Worm (Caenorhabditis elegans) whole organism, young adult: ENCODE results near the gene F53C3.8.

ENCODE experiments used
- F55B11.4 ChIP-seq: sonication (generic microtip); optimal IDR thresholded peaks from 2 replicates; lab custom pipeline; 2016; ENCODE audit warnings: missing compliant biosample characterization, missing genetic modification characterization, borderline replicate concordance; ENCODE audit not compliant: insufficient read depth
- K12H6.12 ChIP-seq: fragments of 200-800 bp; sonication (Bioruptor generic); optimal IDR thresholded peaks from 2 replicates; lab custom pipeline; 2018; ENCODE audit warnings: mild to moderate bottlenecking, missing genetic modification characterization, missing compliant biosample characterization
- Y79H2A.3 ChIP-seq: fragments of 200-800 bp; sonication (Bioruptor generic); conservative IDR thresholded peaks from 2 replicates; pipeline ENCODE4 v1.3.6; 2022; ENCODE audit warnings: missing genetic modification reagents, missing genetic modification characterization, missing compliant biosample characterization
- aptf-2 ChIP-seq: fragments of 200-800 bp; sonication (Bioruptor generic); conservative IDR thresholded peaks from 2 replicates; pipeline ENCODE4 v1.3.6; 2022; ENCODE audit warnings: missing genetic modification reagents, missing genetic modification characterization, missing compliant biosample characterization
- atf-7 ChIP-seq: sonication (generic microtip); optimal IDR thresholded peaks from 2 replicates; lab custom pipeline; 2017; ENCODE audit warnings: mild to moderate bottlenecking, missing genetic modification characterization, missing compliant biosample characterization
- attf-3 ChIP-seq: fragments of 200-800 bp; sonication (Bioruptor generic); conservative IDR thresholded peaks from 2 replicates; pipeline ENCODE4 v1.3.6; 2022; ENCODE audit warnings: missing genetic modification reagents, missing genetic modification characterization, missing compliant biosample characterization
- attf-5 ChIP-seq: fragments of 200-800 bp; sonication (Bioruptor generic); optimal IDR thresholded peaks from 2 replicates; lab custom pipeline; 2018; ENCODE audit warnings: mild to moderate bottlenecking, missing genetic modification characterization, missing compliant biosample characterization
- bed-1 ChIP-seq: fragments of 200-800 bp; sonication (Bioruptor generic); IDR thresholded peaks from 2 replicates; pipeline ENCODE4 v1.3.6; 2022; ENCODE audit warnings: missing genetic modification reagents, missing genetic modification characterization, missing compliant biosample characterization
- ceh-100 ChIP-seq: fragments of 200-800 bp; sonication (Bioruptor generic); IDR thresholded peaks from 2 replicates; pipeline ENCODE4 v1.3.6; 2022; ENCODE audit warnings: missing genetic modification reagents, missing genetic modification characterization, missing compliant biosample characterization
- ceh-27 ChIP-seq: fragments of 200-800 bp; sonication (Bioruptor generic); optimal IDR thresholded peaks from 2 replicates; lab custom pipeline; 2018; ENCODE audit warnings: mild to moderate bottlenecking, missing genetic modification characterization, moderate library complexity, missing compliant biosample characterization
- ceh-79 ChIP-seq: sonication (generic microtip); optimal IDR thresholded peaks from 2 replicates; lab custom pipeline; 2017; ENCODE audit warnings: mild to moderate bottlenecking, missing genetic modification characterization, missing compliant biosample characterization
- dox-1 ChIP-seq: fragments of 200-800 bp; sonication (Bioruptor generic); IDR thresholded peaks from 2 replicates; pipeline ENCODE4 v1.3.6; 2022; ENCODE audit warnings: missing genetic modification reagents, missing genetic modification characterization, missing compliant biosample characterization
- egrh-3 ChIP-seq: fragments of 200-800 bp; sonication (Bioruptor generic); IDR thresholded peaks from 2 replicates; pipeline ENCODE4 v1.3.6; 2022; ENCODE audit warnings: missing genetic modification reagents, missing genetic modification characterization, missing compliant biosample characterization
- gei-17 ChIP-seq: fragments of 200-800 bp; sonication (Bioruptor generic); optimal IDR thresholded peaks from 2 replicates; lab custom pipeline; 2018; ENCODE audit warnings: mild to moderate bottlenecking, missing genetic modification characterization, missing compliant biosample characterization
- hlh-26 ChIP-seq: fragments of 200-800 bp; sonication (Bioruptor generic); conservative IDR thresholded peaks from 2 replicates; pipeline ENCODE4 v1.3.6; 2022; ENCODE audit warnings: missing genetic modification reagents, missing genetic modification characterization, missing compliant biosample characterization
- hmg-1.2 ChIP-seq: fragments of 200-800 bp; sonication (Bioruptor generic); IDR thresholded peaks from 2 replicates; pipeline ENCODE4 v1.3.6; 2022; ENCODE audit warnings: missing genetic modification reagents, missing genetic modification characterization, missing compliant biosample characterization
- hmg-20 ChIP-seq: fragments of 200-800 bp; sonication (Bioruptor generic); IDR thresholded peaks from 2 replicates; pipeline ENCODE4 v1.3.6; 2022; ENCODE audit warnings: missing genetic modification reagents, missing genetic modification characterization, missing compliant biosample characterization
- lin-26 ChIP-seq: fragments of 200-800 bp; sonication (Bioruptor generic); IDR thresholded peaks from 2 replicates; pipeline ENCODE4 v1.3.6; 2022; ENCODE audit warnings: missing genetic modification reagents, missing genetic modification characterization, missing compliant biosample characterization
- lin-35 ChIP-seq, 3 experiments: fragments of 150-350 bp in 2 of 3; sonication (generic microtip) in 1 of 3; optimal IDR thresholded peaks; 2 replicates each; lab custom pipeline; 2014 to 2018; ENCODE audit warnings: missing biosample characterization in 3 of 3, missing genetic modification characterization in 3 of 3, missing genetic modification reagents in 3 of 3
- lin-54 ChIP-seq: fragments of 200-800 bp; sonication (Bioruptor generic); optimal IDR thresholded peaks from 2 replicates; lab custom pipeline; 2018; ENCODE audit warnings: mild to moderate bottlenecking, missing genetic modification characterization, missing compliant biosample characterization
- lir-1 ChIP-seq: fragments of 200-800 bp; sonication (Bioruptor generic); conservative IDR thresholded peaks from 2 replicates; pipeline ENCODE4 v1.3.6; 2022; ENCODE audit warnings: missing genetic modification reagents, missing genetic modification characterization, missing compliant biosample characterization
- madf-3 ChIP-seq: fragments of 200-800 bp; sonication (Bioruptor generic); IDR thresholded peaks from 2 replicates; pipeline ENCODE4 v1.3.6; 2022; ENCODE audit warnings: missing genetic modification reagents, missing genetic modification characterization, missing compliant biosample characterization
- madf-6 ChIP-seq: fragments of 200-800 bp; sonication (Bioruptor generic); IDR thresholded peaks from 2 replicates; pipeline ENCODE4 v1.3.6; 2022; ENCODE audit warnings: missing genetic modification reagents, missing genetic modification characterization, missing compliant biosample characterization
- madf-8 ChIP-seq: fragments of 200-800 bp; sonication (Bioruptor generic); conservative IDR thresholded peaks from 2 replicates; pipeline ENCODE4 v1.3.6; 2022; ENCODE audit warnings: missing genetic modification reagents, missing genetic modification characterization, missing compliant biosample characterization
- mel-28 ChIP-seq: sonication (generic microtip); optimal IDR thresholded peaks from 2 replicates; lab custom pipeline; 2016; ENCODE audit warnings: borderline replicate concordance, mild to moderate bottlenecking, missing genetic modification characterization, missing compliant biosample characterization
- mxl-1 ChIP-seq: sonication (generic microtip); optimal IDR thresholded peaks from 2 replicates; lab custom pipeline; 2016; ENCODE audit warnings: missing genetic modification characterization, missing compliant biosample characterization
- nfyb-1 ChIP-seq: fragments of 200-800 bp; sonication (Bioruptor generic); IDR thresholded peaks from 2 replicates; pipeline ENCODE4 v1.3.6; 2022; ENCODE audit warnings: missing genetic modification reagents, missing genetic modification characterization, missing compliant biosample characterization
- snpc-3.4 ChIP-seq: sonication (generic microtip); optimal IDR thresholded peaks from 2 replicates; lab custom pipeline; 2017; ENCODE audit warnings: missing genetic modification characterization, mild to moderate bottlenecking, missing compliant biosample characterization, antibody characterized with exemption, moderate library complexity, missing genotype, missing genetic modification reagents
- sptf-2 ChIP-seq: fragments of 200-800 bp; sonication (Bioruptor generic); optimal IDR thresholded peaks from 2 replicates; lab custom pipeline; 2018; ENCODE audit warnings: mild to moderate bottlenecking, missing genetic modification characterization, missing compliant biosample characterization
- unc-62 ChIP-seq: fragments of 150-350 bp; optimal IDR thresholded peaks from 2 replicates; lab custom pipeline; 2014; ENCODE audit warnings: missing biosample characterization, missing genetic modification reagents, missing genetic modification characterization
- zfh-2 ChIP-seq: fragments of 200-800 bp; sonication (Bioruptor generic); conservative IDR thresholded peaks from 2 replicates; pipeline ENCODE4 v1.3.6; 2022; ENCODE audit warnings: missing genetic modification reagents, missing genetic modification characterization, missing compliant biosample characterization
- zim-3 ChIP-seq: sonication (generic microtip); optimal IDR thresholded peaks from 2 replicates; lab custom pipeline; 2017; ENCODE audit warnings: mild to moderate bottlenecking, missing genetic modification characterization, moderate library complexity, missing compliant biosample characterization
- ztf-28 ChIP-seq: fragments of 200-800 bp; sonication (Bioruptor generic); IDR thresholded peaks from 2 replicates; pipeline ENCODE4 v1.3.6; 2022; ENCODE audit warnings: missing genetic modification reagents, missing genetic modification characterization, missing compliant biosample characterization

F53C3.8 gene

ce11 chrII:3896920-3897319 is 5.7 kb downstream of the F53C3.8 start:
- TF ChIP-seq ceh-27 (GFP tag; lab: Kevin White, UChicago) (no peak), hmg-1.2 (GFP tag; lab: Robert Waterston, UW) (peak; percentile 88)

- TF ChIP-seq ceh-27 (GFP tag; lab: Kevin White, UChicago) (peak; percentile 31), mxl-1 (no peak), K12H6.12 (tag; lab: Kevin White, UChicago) (no peak), attf-5 (GFP tag; lab: Kevin White, UChicago) (peak; percentile 31), sptf-2 (no peak), ztf-28 (GFP tag; lab: Robert Waterston, UW) (no peak), lin-35 (GFP tag; optimal IDR thresholded peaks at IDR 0.05; lab: Kevin White, UChicago) (peak in 1 of 3 experiments; percentile 24), ceh-79 (no peak), dox-1 (0 out of 2 replicates have a peak, but pooled peaks have one; percentile 28), zfh-2 (GFP tag; lab: Robert Waterston, UW) (peak; percentile 92), unc-62 (peak; percentile 16), egrh-3 (peak; percentile 85), nfyb-1 (GFP tag; lab: Robert Waterston, UW) (peak; percentile 64), attf-3 (GFP tag; lab: Robert Waterston, UW) (no peak), atf-7 (tag; lab: Kevin White, UChicago) (peak; percentile 93), hmg-1.2 (GFP tag; lab: Robert Waterston, UW) (no peak; the same call in 1 of the 2 replicates), lin-26 (GFP tag; lab: Robert Waterston, UW) (0 out of 2 replicates have a peak, but pooled peaks have one; percentile 40)
Measured at ce11 chrII:3897758-3898494, 6.7 kb downstream of the F53C3.8 start, which contains the start of gene F53C3.6. F53C3.6 (plus strand) TSS chrII:3898142.

- TF ChIP-seq hmg-20 (GFP tag; lab: Robert Waterston, UW) (no peak), hlh-26 (GFP tag; lab: Robert Waterston, UW) (no peak), lir-1 (GFP tag; lab: Robert Waterston, UW) (no peak), mel-28 (no peak), attf-3 (GFP tag; lab: Robert Waterston, UW) (no peak), zim-3 (no peak)
- TF ChIP-seq, all 124 proteins: peak for 0
Measured at ce11 chrII:3901108-3901507, 9.9 kb downstream of the F53C3.8 start, which contains the start of gene F53C3.4. F53C3.4 (plus strand) TSS chrII:3901408.

- no peak for TF ChIP-seq gei-17 (GFP tag; lab: Kevin White, UChicago)
- peak; percentile 52; the same call in 1 of the 2 replicates for TF ChIP-seq egrh-3
Measured at ce11 chrII:3902798-3903197, 11.6 kb downstream of the F53C3.8 start, which contains the start of gene F53C3.3. F53C3.3 (plus strand) TSS chrII:3902856.

- no peak for TF ChIP-seq F55B11.4 (tag; lab: Kevin White, UChicago)
- no peak for TF ChIP-seq madf-3 (GFP tag; lab: Robert Waterston, UW)
- TF ChIP-seq madf-8 (GFP tag; lab: Robert Waterston, UW): no peak
- no peak for TF ChIP-seq ceh-100 (GFP tag; lab: Robert Waterston, UW)
- no peak for TF ChIP-seq bed-1 (GFP tag; lab: Robert Waterston, UW)
- TF ChIP-seq lin-54 (GFP tag; lab: Kevin White, UChicago): no peak
- no peak for TF ChIP-seq aptf-2 (GFP tag; lab: Robert Waterston, UW)
- TF ChIP-seq Y79H2A.3 (GFP tag; lab: Robert Waterston, UW): no peak
- TF ChIP-seq madf-6: no peak
- TF ChIP-seq snpc-3.4: no peak
Measured at ce11 chrII:3906615-3907190, 15.5 kb downstream of the F53C3.8 start, which contains the start of the genes F53C3.11 and fbxb-103. F53C3.11 (minus strand) TSS chrII:3906715. fbxb-103 (plus strand) TSS chrII:3907140.
